Worm (Caenorhabditis elegans): ENCODE measurements around the gene tpi-1.

ce11 chrII:12040167-12040566 lies 1.2 kb upstream of the tpi-1 start:
- TF ChIP-seq dpl-1 (GFP tag; optimal IDR thresholded peaks at IDR 0.05) (peak; percentile 22), unc-130 (GFP tag; optimal IDR thresholded peaks at IDR 0.05) (no peak), ztf-11 (tag; optimal IDR thresholded peaks at IDR 0.05) (no peak)
